Fruit fly (Drosophila melanogaster) whole organism, embryonic: ENCODE results near the gene ens.

ENCODE experiments used
- Bteb2 ChIP-seq: fragments of 200-800 bp; sonication (Bioruptor generic); optimal IDR thresholded peaks from 2 replicates; lab custom pipeline; 2016; ENCODE audit warnings: missing biosample characterization, missing genetic modification characterization
- CG10267 ChIP-seq: fragments of 200-800 bp; sonication (Bioruptor generic); optimal IDR thresholded peaks from 2 replicates; lab custom pipeline; 2018; ENCODE audit warnings: missing biosample characterization, mild to moderate bottlenecking, missing genetic modification characterization, moderate library complexity
- CG11085 ChIP-seq: fragments of 200-800 bp; sonication (Bioruptor generic); IDR thresholded peaks from 2 replicates; pipeline ENCODE4 v1.3.6; 2022; ENCODE audit warnings: missing biosample characterization, missing genetic modification characterization
- CG11247 ChIP-seq: fragments of 200-800 bp; sonication (Bioruptor generic); IDR thresholded peaks from 2 replicates; pipeline ENCODE4 v1.3.6; 2022; ENCODE audit warnings: missing biosample characterization, missing genetic modification characterization
- CG11504 ChIP-seq: fragments of 200-800 bp; sonication (Bioruptor generic); optimal IDR thresholded peaks from 3 replicates; lab custom pipeline; 2019; ENCODE audit warnings: missing biosample characterization, mild to moderate bottlenecking, missing genetic modification characterization, moderate library complexity
- CG12155 ChIP-seq: fragments of 200-800 bp; sonication (Bioruptor generic); optimal IDR thresholded peaks from 3 replicates; lab custom pipeline; 2016; ENCODE audit warnings: missing biosample characterization, missing genetic modification characterization
- CG1529 ChIP-seq: fragments of 200-800 bp; sonication (Bioruptor generic); optimal IDR thresholded peaks from 3 replicates; lab custom pipeline; 2018; ENCODE audit warnings: missing biosample characterization, missing genetic modification characterization
- CG1602 ChIP-seq: fragments of 200-800 bp; sonication (Bioruptor generic); optimal IDR thresholded peaks from 3 replicates; lab custom pipeline; 2016; ENCODE audit warnings: missing biosample characterization, missing genetic modification characterization
- CG1647 ChIP-seq: fragments of 200-800 bp; sonication (Bioruptor generic); optimal IDR thresholded peaks from 3 replicates; lab custom pipeline; 2016; ENCODE audit warnings: missing biosample characterization, missing genetic modification characterization
- CG16863 ChIP-seq: fragments of 200-800 bp; sonication (Bioruptor generic); optimal IDR thresholded peaks from 3 replicates; lab custom pipeline; 2016; ENCODE audit warnings: missing biosample characterization, missing genetic modification characterization
- CG17802 ChIP-seq: fragments of 200-800 bp; sonication (Bioruptor generic); optimal IDR thresholded peaks from 2 replicates; lab custom pipeline; 2018; ENCODE audit warnings: missing biosample characterization, mild to moderate bottlenecking, missing genetic modification characterization, moderate library complexity
- CG17829 ChIP-seq: fragments of 200-800 bp; optimal IDR thresholded peaks from 2 replicates; lab custom pipeline; 2019; ENCODE audit warnings: missing biosample characterization, mild to moderate bottlenecking, missing genetic modification characterization, moderate library complexity
- CG30403 ChIP-seq: fragments of 200-800 bp; sonication (Bioruptor generic); optimal IDR thresholded peaks from 3 replicates; lab custom pipeline; 2016; ENCODE audit warnings: missing biosample characterization, missing genetic modification characterization
- CG31365 ChIP-seq: fragments of 200-800 bp; sonication (Bioruptor generic); optimal IDR thresholded peaks from 2 replicates; lab custom pipeline; 2018; ENCODE audit warnings: missing biosample characterization, mild to moderate bottlenecking, missing genetic modification characterization
- CG42726 ChIP-seq: fragments of 200-800 bp; sonication (Bioruptor generic); IDR thresholded peaks from 2 replicates; pipeline ENCODE4 v1.3.6; 2022; ENCODE audit warnings: missing biosample characterization, missing genetic modification characterization; ENCODE audit not compliant: partially characterized antibody
- CG4617 ChIP-seq: fragments of 200-800 bp; sonication (Bioruptor generic); optimal IDR thresholded peaks from 3 replicates; lab custom pipeline; 2016; ENCODE audit warnings: missing biosample characterization, missing genetic modification characterization, borderline replicate concordance
- CG7271 ChIP-seq: fragments of 200-800 bp; sonication (Bioruptor generic); optimal IDR thresholded peaks from 2 replicates; lab custom pipeline; 2018; ENCODE audit warnings: missing biosample characterization, mild to moderate bottlenecking, missing genetic modification characterization, moderate library complexity
- CG7556 ChIP-seq: fragments of 200-800 bp; sonication (Bioruptor generic); optimal IDR thresholded peaks from 2 replicates; lab custom pipeline; 2017; ENCODE audit warnings: missing biosample characterization, mild to moderate bottlenecking, missing genetic modification characterization
- CG7928 ChIP-seq: fragments of 200-800 bp; sonication (Bioruptor generic); optimal IDR thresholded peaks from 2 replicates; lab custom pipeline; 2017; ENCODE audit warnings: missing biosample characterization, mild to moderate bottlenecking, missing genetic modification characterization
- CG8944 ChIP-seq: fragments of 200-800 bp; sonication (Bioruptor generic); optimal IDR thresholded peaks from 3 replicates; lab custom pipeline; 2016; ENCODE audit warnings: missing biosample characterization, missing genetic modification characterization
- Gug ChIP-seq: fragments of 200-800 bp; sonication (Bioruptor generic); IDR thresholded peaks from 4 replicates; pipeline ENCODE4 v1.3.6; 2022; ENCODE audit warnings: missing biosample characterization, missing genetic modification characterization
- Hsf ChIP-seq: fragments of 200-800 bp; sonication (Bioruptor generic); optimal IDR thresholded peaks from 3 replicates; lab custom pipeline; 2016; ENCODE audit warnings: missing biosample characterization, missing genetic modification characterization
- Lpt ChIP-seq: fragments of >200 bp; optimal IDR thresholded peaks from 2 replicates; lab custom pipeline; 2018; ENCODE audit warnings: missing biosample characterization, missing genetic modification characterization
- MESR4 ChIP-seq: fragments of 200-800 bp; sonication (Bioruptor generic); optimal IDR thresholded peaks from 2 replicates; lab custom pipeline; 2018; ENCODE audit warnings: missing biosample characterization, mild to moderate bottlenecking, missing genetic modification characterization, moderate library complexity
- MTF-1 ChIP-seq: fragments of 200-800 bp; sonication (Bioruptor generic); optimal IDR thresholded peaks from 2 replicates; lab custom pipeline; 2018; ENCODE audit warnings: missing biosample characterization, mild to moderate bottlenecking, missing genetic modification characterization, borderline replicate concordance
- NC2β ChIP-seq: fragments of 200-800 bp; sonication (Bioruptor generic); optimal IDR thresholded peaks from 2 replicates; lab custom pipeline; 2016; ENCODE audit warnings: missing biosample characterization, missing genetic modification characterization
- Neu2 ChIP-seq: fragments of 200-800 bp; sonication (Bioruptor generic); optimal IDR thresholded peaks from 3 replicates; lab custom pipeline; 2016; ENCODE audit warnings: missing biosample characterization, missing genetic modification characterization, borderline replicate concordance
- Oli ChIP-seq: fragments of 200-800 bp; sonication (Bioruptor generic); optimal IDR thresholded peaks from 2 replicates; lab custom pipeline; 2018; ENCODE audit warnings: missing biosample characterization, mild to moderate bottlenecking, missing genetic modification characterization, moderate library complexity
- Rx ChIP-seq: fragments of 200-800 bp; sonication (Bioruptor generic); IDR thresholded peaks from 2 replicates; pipeline ENCODE4 v1.3.6; 2022; ENCODE audit warnings: missing biosample characterization, missing genetic modification characterization
- Sin3A ChIP-seq: fragments of >200 bp; optimal IDR thresholded peaks from 2 replicates; lab custom pipeline; 2018
- Six4 ChIP-seq: fragments of 200-800 bp; sonication (Bioruptor generic); optimal IDR thresholded peaks from 2 replicates; lab custom pipeline; 2016; ENCODE audit warnings: missing biosample characterization, missing genetic modification characterization
- Sox100B ChIP-seq: fragments of 200-800 bp; sonication (Bioruptor generic); optimal IDR thresholded peaks from 3 replicates; lab custom pipeline; 2018; ENCODE audit warnings: missing biosample characterization, mild to moderate bottlenecking, missing genetic modification characterization
- TFAM ChIP-seq: fragments of 200-800 bp; sonication (Bioruptor generic); optimal IDR thresholded peaks from 2 replicates; lab custom pipeline; 2017; ENCODE audit warnings: missing biosample characterization, missing genetic modification characterization, inconsistent platforms
- Tbp ChIP-seq: fragments of >200 bp; optimal IDR thresholded peaks from 2 replicates; lab custom pipeline; 2018; ENCODE audit warnings: missing biosample characterization, missing genetic modification characterization
- ab ChIP-seq: fragments of 200-800 bp; sonication (Bioruptor generic); optimal IDR thresholded peaks from 2 replicates; lab custom pipeline; 2016; ENCODE audit warnings: missing biosample characterization, missing genetic modification characterization
- az2 ChIP-seq: fragments of 200-800 bp; sonication (Bioruptor generic); optimal IDR thresholded peaks from 3 replicates; lab custom pipeline; 2016; ENCODE audit warnings: missing biosample characterization, missing genetic modification characterization
- dmrt11E ChIP-seq: fragments of 200-800 bp; sonication (Bioruptor generic); optimal IDR thresholded peaks from 3 replicates; lab custom pipeline; 2018; ENCODE audit warnings: missing biosample characterization, mild to moderate bottlenecking, missing genetic modification characterization, moderate library complexity
- eve ChIP-seq, 2 experiments: fragments of >200 bp; optimal IDR thresholded peaks; 2 replicates each; lab custom pipeline; 2017; ENCODE audit warnings: missing biosample characterization in 2 of 2, missing genetic modification characterization in 2 of 2
- fd64A ChIP-seq: fragments of 200-800 bp; sonication (Bioruptor generic); optimal IDR thresholded peaks from 3 replicates; lab custom pipeline; 2018; ENCODE audit warnings: missing biosample characterization, mild to moderate bottlenecking, missing genetic modification characterization
- fu2 ChIP-seq: fragments of 200-800 bp; sonication (Bioruptor generic); optimal IDR thresholded peaks from 2 replicates; lab custom pipeline; 2016; ENCODE audit warnings: missing biosample characterization, missing genetic modification characterization
- kni ChIP-seq: fragments of 200-800 bp; sonication (Bioruptor generic); optimal IDR thresholded peaks from 3 replicates; lab custom pipeline; 2017; ENCODE audit warnings: mild to moderate bottlenecking, missing biosample characterization, missing genetic modification reagents, missing genetic modification characterization
- mam ChIP-seq: fragments of 200-800 bp; sonication (Bioruptor generic); optimal IDR thresholded peaks from 3 replicates; lab custom pipeline; 2016; ENCODE audit warnings: missing biosample characterization, missing genetic modification characterization
- nmo ChIP-seq: fragments of 200-800 bp; sonication (Bioruptor generic); optimal IDR thresholded peaks from 2 replicates; lab custom pipeline; 2018; ENCODE audit warnings: missing biosample characterization, mild to moderate bottlenecking, missing genetic modification characterization, moderate library complexity
- onecut ChIP-seq: fragments of 200-800 bp; sonication (Bioruptor generic); IDR thresholded peaks from 2 replicates; pipeline ENCODE4 v1.3.6; 2022; ENCODE audit warnings: missing biosample characterization, missing genetic modification characterization
- phol ChIP-seq: fragments of 200-800 bp; sonication (Bioruptor generic); optimal IDR thresholded peaks from 3 replicates; lab custom pipeline; 2018; ENCODE audit warnings: missing biosample characterization, mild to moderate bottlenecking, missing genetic modification characterization, moderate library complexity
- pum ChIP-seq: fragments of 200-800 bp; sonication (Bioruptor generic); optimal IDR thresholded peaks from 2 replicates; lab custom pipeline; 2016; ENCODE audit warnings: missing biosample characterization, missing genetic modification characterization
- repo ChIP-seq: fragments of 200-800 bp; sonication (Bioruptor generic); optimal IDR thresholded peaks from 2 replicates; lab custom pipeline; 2016; ENCODE audit warnings: missing biosample characterization, missing genetic modification characterization
- run ChIP-seq: fragments of 200-800 bp; sonication (Bioruptor generic); optimal IDR thresholded peaks from 3 replicates; lab custom pipeline; 2018; ENCODE audit warnings: missing biosample characterization, mild to moderate bottlenecking, missing genetic modification characterization
- schlank ChIP-seq: fragments of 200-800 bp; sonication (Bioruptor generic); optimal IDR thresholded peaks from 2 replicates; lab custom pipeline; 2018; ENCODE audit warnings: missing biosample characterization, mild to moderate bottlenecking, missing genetic modification characterization
- sima ChIP-seq: fragments of 200-800 bp; sonication (Bioruptor generic); optimal IDR thresholded peaks from 2 replicates; lab custom pipeline; 2016; ENCODE audit warnings: missing biosample characterization, missing genetic modification characterization
- sna ChIP-seq: fragments of 200-800 bp; sonication (Bioruptor generic); IDR thresholded peaks from 2 replicates; pipeline ENCODE4 v1.3.6; 2022; ENCODE audit warnings: missing biosample characterization, missing genetic modification characterization; ENCODE audit not compliant: partially characterized antibody
- vvl ChIP-seq: fragments of 200-800 bp; sonication (Bioruptor generic); IDR thresholded peaks from 2 replicates; pipeline ENCODE4 v1.3.6; 2022; ENCODE audit warnings: missing biosample characterization, missing genetic modification characterization

Gene ens

DNA sequence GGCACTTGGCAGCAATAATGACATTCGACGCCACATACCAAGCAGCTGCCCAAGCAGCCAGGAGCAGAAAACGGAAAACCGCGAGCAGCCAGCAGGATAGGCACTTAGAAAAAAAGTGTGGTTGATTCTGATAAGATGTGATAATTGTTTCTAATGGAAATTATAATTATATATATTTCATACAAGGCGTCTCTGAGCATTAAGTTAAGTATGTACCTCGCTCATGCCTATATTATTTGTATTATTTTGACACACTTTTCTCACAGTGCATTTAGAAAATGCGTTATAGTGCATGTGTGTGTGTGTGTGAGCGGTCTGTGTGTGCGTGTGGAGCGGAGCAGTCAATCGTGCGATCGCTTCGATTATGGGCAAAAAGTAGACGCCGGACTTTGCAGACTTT is 24.0 kb upstream of the ens start (continued):
- TF ChIP-seq CG17829 (tag; lab: Kevin White, UChicago) (peak; percentile 56), CG12155 (GFP tag; lab: Kevin White, UChicago) (no peak), CG11247 (GFP tag; lab: Robert Waterston, UW) (no peak), Lpt (no peak), fu2 (GFP tag; lab: Kevin White, UChicago) (no peak), CG11504 (tag; lab: Kevin White, UChicago) (no peak), CG10267 (peak; percentile 28), kni (no peak), Sox100B (GFP tag; lab: Kevin White, UChicago) (no peak), run (no peak), MESR4 (no peak), CG8944 (GFP tag; lab: Kevin White, UChicago) (no peak), CG1647 (GFP tag; lab: Kevin White, UChicago) (no peak), az2 (GFP tag; lab: Kevin White, UChicago) (peak; percentile 11), eve (GFP tag; optimal IDR thresholded peaks at IDR 0.05; lab: Kevin White, UChicago) (peak in 1 of 2 experiments; percentile 17), nmo (GFP tag; lab: Kevin White, UChicago) (peak; percentile 38), CG1602 (peak; percentile 33), Tbp (GFP tag; lab: Kevin White, UChicago) (no peak), ab (GFP tag; lab: Kevin White, UChicago) (no peak), CG1529 (GFP tag; lab: Kevin White, UChicago) (no peak), Rx (no peak), TFAM (no peak), mam (no peak), Sin3A (lab: Kevin White, UChicago) (no peak), MTF-1 (no peak), onecut (GFP tag; lab: Robert Waterston, UW) (no peak), CG31365 (tag; lab: Kevin White, UChicago) (no peak), CG11085 (GFP tag; lab: Robert Waterston, UW) (no peak), Oli (tag; lab: Kevin White, UChicago) (peak; percentile 13), CG7556 (GFP tag; lab: Kevin White, UChicago) (no peak), Bteb2 (GFP tag; lab: Kevin White, UChicago) (no peak), CG16863 (GFP tag; lab: Kevin White, UChicago) (no peak), sna (GFP tag; lab: Robert Waterston, UW) (no peak), vvl (GFP tag; lab: Robert Waterston, UW) (peak; percentile 31; the same call in 1 of the 2 replicates), schlank (tag; lab: Kevin White, UChicago) (no peak), phol (tag; lab: Kevin White, UChicago) (peak; percentile 44), sima (GFP tag; lab: Kevin White, UChicago) (no peak), fd64A (no peak), repo (no peak), CG4617 (GFP tag; lab: Kevin White, UChicago) (peak; percentile 3), CG7271 (peak; percentile 59), pum (no peak), CG17802 (tag; lab: Kevin White, UChicago) (no peak), Hsf (GFP tag; lab: Kevin White, UChicago) (no peak), Six4 (GFP tag; lab: Kevin White, UChicago) (no peak), NC2β (GFP tag; lab: Kevin White, UChicago) (no peak), CG7928 (GFP tag; lab: Kevin White, UChicago) (no peak), Gug (no peak), dmrt11E (tag; lab: Kevin White, UChicago) (peak; percentile 69), CG42726 (GFP tag; lab: Robert Waterston, UW) (no peak), CG30403 (GFP tag; lab: Kevin White, UChicago) (peak; percentile 9), Neu2 (GFP tag; lab: Kevin White, UChicago) (no peak)
